Worm (Caenorhabditis elegans) whole organism, L2 larva: ENCODE results near the gene cyp-13A6.

ENCODE experiments used
- C34F6.9 ChIP-seq: fragments of 150-350 bp; optimal IDR thresholded peaks from 2 replicates; lab custom pipeline; 2014; ENCODE audit warnings: missing biosample characterization, missing genetic modification characterization
- F13H6.1 ChIP-seq: sonication (generic microtip); optimal IDR thresholded peaks from 2 replicates; lab custom pipeline; 2016; ENCODE audit warnings: missing genetic modification characterization, missing compliant biosample characterization
- R02D3.7 ChIP-seq: fragments of 150-350 bp; optimal IDR thresholded peaks from 2 replicates; lab custom pipeline; 2014; ENCODE audit warnings: missing biosample characterization, missing genetic modification characterization
- Y55F3AM.14 ChIP-seq: fragments of 200-800 bp; sonication (Bioruptor generic); optimal IDR thresholded peaks from 2 replicates; lab custom pipeline; 2018; ENCODE audit warnings: mild to moderate bottlenecking, missing genetic modification characterization, missing compliant biosample characterization
- ZK546.5 ChIP-seq: sonication (generic microtip); optimal IDR thresholded peaks from 2 replicates; lab custom pipeline; 2017; ENCODE audit warnings: missing biosample characterization, missing genetic modification characterization
- alr-1 ChIP-seq: fragments of 150-350 bp; optimal IDR thresholded peaks from 2 replicates; lab custom pipeline; 2014; ENCODE audit warnings: missing biosample characterization, missing genetic modification characterization
- aly-2 ChIP-seq: fragments of 150-350 bp; optimal IDR thresholded peaks from 2 replicates; lab custom pipeline; 2014; ENCODE audit warnings: missing biosample characterization, missing genetic modification characterization
- ama-1 ChIP-seq: fragments of 150-350 bp; optimal IDR thresholded peaks from 2 replicates; lab custom pipeline; 2018; ENCODE audit warnings: inconsistent platforms
- blmp-1 ChIP-seq: sonication (generic microtip); optimal IDR thresholded peaks from 2 replicates; lab custom pipeline; 2017; ENCODE audit warnings: missing genetic modification characterization, mild to moderate bottlenecking, missing compliant biosample characterization, antibody characterized with exemption, moderate library complexity; ENCODE audit not compliant: insufficient read depth
- ceh-16 ChIP-seq: fragments of 150-350 bp; optimal IDR thresholded peaks from 2 replicates; lab custom pipeline; 2014; ENCODE audit warnings: missing biosample characterization, missing genetic modification characterization
- ceh-82 ChIP-seq: fragments of 150-350 bp; optimal IDR thresholded peaks from 2 replicates; lab custom pipeline; 2014; ENCODE audit warnings: missing biosample characterization, missing genetic modification characterization
- crh-2 ChIP-seq: sonication (generic microtip); optimal IDR thresholded peaks from 2 replicates; lab custom pipeline; 2017; ENCODE audit warnings: missing biosample characterization, missing genetic modification characterization
- dmd-4 ChIP-seq: sonication (generic microtip); optimal IDR thresholded peaks from 2 replicates; lab custom pipeline; 2017; ENCODE audit warnings: missing biosample characterization, missing genetic modification characterization
- egl-27 ChIP-seq: sonication (generic microtip); optimal IDR thresholded peaks from 3 replicates; lab custom pipeline; 2017; ENCODE audit warnings: missing biosample characterization, missing genetic modification reagents, missing genetic modification characterization
- elt-1 ChIP-seq: fragments of 150-350 bp; optimal IDR thresholded peaks from 2 replicates; lab custom pipeline; 2014; ENCODE audit warnings: missing biosample characterization, missing genetic modification characterization
- elt-3 ChIP-seq: sonication (generic microtip); optimal IDR thresholded peaks from 2 replicates; lab custom pipeline; 2017; ENCODE audit warnings: missing biosample characterization, missing genetic modification characterization
- fos-1 ChIP-seq: fragments of 150-350 bp; optimal IDR thresholded peaks from 2 replicates; lab custom pipeline; 2014; ENCODE audit warnings: missing biosample characterization, missing genetic modification characterization
- gmeb-1 ChIP-seq: fragments of 150-350 bp; optimal IDR thresholded peaks from 2 replicates; lab custom pipeline; 2014; ENCODE audit warnings: missing biosample characterization, missing genetic modification characterization
- lin-11 ChIP-seq: fragments of 150-350 bp; sonication (generic microtip); optimal IDR thresholded peaks from 2 replicates; lab custom pipeline; 2014; ENCODE audit warnings: missing biosample characterization, missing genetic modification characterization, inconsistent platforms, mixed read lengths
- lin-13 ChIP-seq: fragments of 150-350 bp; optimal IDR thresholded peaks from 2 replicates; lab custom pipeline; 2014; ENCODE audit warnings: missing biosample characterization, missing genetic modification reagents, missing genetic modification characterization
- lin-39 ChIP-seq: fragments of 150-350 bp; optimal IDR thresholded peaks from 2 replicates; lab custom pipeline; 2014; ENCODE audit warnings: missing biosample characterization, missing genetic modification reagents, missing genetic modification characterization
- lsy-2 ChIP-seq, 2 experiments: fragments of 150-350 bp in 1 of 2; sonication (generic microtip) in 1 of 2; optimal IDR thresholded peaks; 2 replicates each; lab custom pipeline; 2014 to 2017; ENCODE audit warnings: missing biosample characterization in 2 of 2, missing genetic modification characterization in 2 of 2
- mab-5 ChIP-seq: fragments of 150-350 bp; optimal IDR thresholded peaks from 2 replicates; lab custom pipeline; 2014; ENCODE audit warnings: missing biosample characterization, missing genetic modification characterization
- mbf-1 ChIP-seq: sonication (generic microtip); optimal IDR thresholded peaks from 2 replicates; lab custom pipeline; 2017; ENCODE audit warnings: missing biosample characterization, missing genetic modification characterization
- mdl-1 ChIP-seq, 2 experiments: fragments of 150-350 bp in 1 of 2; sonication (generic microtip) in 1 of 2; optimal IDR thresholded peaks; 2 replicates each; lab custom pipeline; 2017; ENCODE audit warnings: missing biosample characterization in 2 of 2, missing genetic modification characterization in 2 of 2
- nhr-10 ChIP-seq: sonication (generic microtip); optimal IDR thresholded peaks from 2 replicates; lab custom pipeline; 2017; ENCODE audit warnings: missing biosample characterization, missing genetic modification characterization
- nhr-11 ChIP-seq: fragments of 150-350 bp; optimal IDR thresholded peaks from 2 replicates; lab custom pipeline; 2014; ENCODE audit warnings: missing biosample characterization, missing genetic modification characterization
- nhr-12 ChIP-seq: fragments of 150-350 bp; optimal IDR thresholded peaks from 2 replicates; lab custom pipeline; 2014; ENCODE audit warnings: missing biosample characterization, missing genetic modification characterization
- nhr-129 ChIP-seq: fragments of 150-350 bp; optimal IDR thresholded peaks from 2 replicates; lab custom pipeline; 2014; ENCODE audit warnings: missing biosample characterization, missing genetic modification characterization
- nhr-21 ChIP-seq: fragments of 150-350 bp; optimal IDR thresholded peaks from 2 replicates; lab custom pipeline; 2014; ENCODE audit warnings: missing biosample characterization, missing genetic modification characterization
- nhr-23 ChIP-seq: fragments of 150-350 bp; optimal IDR thresholded peaks from 2 replicates; lab custom pipeline; 2014; ENCODE audit warnings: missing biosample characterization, missing genetic modification reagents, missing genetic modification characterization
- nhr-237 ChIP-seq: fragments of 150-350 bp; optimal IDR thresholded peaks from 2 replicates; lab custom pipeline; 2014; ENCODE audit warnings: missing biosample characterization, missing genetic modification characterization
- nhr-25 ChIP-seq: fragments of 150-350 bp; sonication (generic microtip); optimal IDR thresholded peaks from 3 replicates; lab custom pipeline; 2014; ENCODE audit warnings: missing biosample characterization, missing genetic modification characterization
- nhr-6 ChIP-seq: fragments of 150-350 bp; optimal IDR thresholded peaks from 2 replicates; lab custom pipeline; 2014; ENCODE audit warnings: missing biosample characterization, missing genetic modification characterization
- nhr-77 ChIP-seq: fragments of 150-350 bp; optimal IDR thresholded peaks from 2 replicates; lab custom pipeline; 2014; ENCODE audit warnings: missing biosample characterization, missing genetic modification characterization
- peb-1 ChIP-seq: fragments of 150-350 bp; optimal IDR thresholded peaks from 2 replicates; lab custom pipeline; 2014; ENCODE audit warnings: missing biosample characterization, missing genetic modification characterization
- sem-4 ChIP-seq: fragments of 150-350 bp; optimal IDR thresholded peaks from 2 replicates; lab custom pipeline; 2014; ENCODE audit warnings: missing biosample characterization, missing genetic modification reagents, missing genetic modification characterization
- skn-1 ChIP-seq: sonication (generic microtip); optimal IDR thresholded peaks from 2 replicates; lab custom pipeline; 2017; ENCODE audit warnings: missing biosample characterization, missing genetic modification characterization
- sma-3 ChIP-seq: sonication (generic microtip); optimal IDR thresholded peaks from 2 replicates; lab custom pipeline; 2016; ENCODE audit warnings: missing genetic modification reagents, missing genetic modification characterization, missing compliant biosample characterization
- sma-9 ChIP-seq, 2 experiments: fragments of 150-350 bp in 1 of 2; sonication (generic microtip) in 1 of 2; optimal IDR thresholded peaks; 2 replicates each; lab custom pipeline; 2014 to 2016; ENCODE audit warnings: missing genetic modification characterization in 2 of 2, mild to moderate bottlenecking in 1 of 2, missing biosample characterization in 1 of 2, missing compliant biosample characterization in 1 of 2, missing genetic modification reagents in 1 of 2, moderate library complexity in 1 of 2
- snpc-4 ChIP-seq: fragments of 150-350 bp; optimal IDR thresholded peaks from 2 replicates; lab custom pipeline; 2014; ENCODE audit warnings: missing biosample characterization, missing genetic modification characterization
- unc-39 ChIP-seq: fragments of 150-350 bp; optimal IDR thresholded peaks from 2 replicates; lab custom pipeline; 2014; ENCODE audit warnings: missing biosample characterization, missing genetic modification characterization
- unc-55 ChIP-seq: fragments of 150-350 bp; sonication (generic microtip); optimal IDR thresholded peaks from 3 replicates; lab custom pipeline; 2014; ENCODE audit warnings: missing biosample characterization, missing genetic modification reagents, missing genetic modification characterization
- unc-62 ChIP-seq: fragments of 150-350 bp; optimal IDR thresholded peaks from 2 replicates; lab custom pipeline; 2014; ENCODE audit warnings: missing biosample characterization, missing genetic modification reagents, missing genetic modification characterization
- zag-1 ChIP-seq: fragments of 150-350 bp; optimal IDR thresholded peaks from 2 replicates; lab custom pipeline; 2014; ENCODE audit warnings: missing biosample characterization, missing genetic modification characterization
- ztf-1 ChIP-seq: fragments of 200-800 bp; sonication (Bioruptor generic); conservative IDR thresholded peaks from 2 replicates; pipeline ENCODE4 v1.3.6; 2022; ENCODE audit warnings: missing genetic modification characterization, missing compliant biosample characterization
- ztf-11 ChIP-seq: sonication (generic microtip); optimal IDR thresholded peaks from 2 replicates; lab custom pipeline; 2017; ENCODE audit warnings: missing biosample characterization, missing genetic modification characterization
- ztf-4 ChIP-seq: fragments of 150-350 bp; optimal IDR thresholded peaks from 2 replicates; lab custom pipeline; 2014; ENCODE audit warnings: missing biosample characterization, missing genetic modification characterization

Gene cyp-13A6

DNA sequence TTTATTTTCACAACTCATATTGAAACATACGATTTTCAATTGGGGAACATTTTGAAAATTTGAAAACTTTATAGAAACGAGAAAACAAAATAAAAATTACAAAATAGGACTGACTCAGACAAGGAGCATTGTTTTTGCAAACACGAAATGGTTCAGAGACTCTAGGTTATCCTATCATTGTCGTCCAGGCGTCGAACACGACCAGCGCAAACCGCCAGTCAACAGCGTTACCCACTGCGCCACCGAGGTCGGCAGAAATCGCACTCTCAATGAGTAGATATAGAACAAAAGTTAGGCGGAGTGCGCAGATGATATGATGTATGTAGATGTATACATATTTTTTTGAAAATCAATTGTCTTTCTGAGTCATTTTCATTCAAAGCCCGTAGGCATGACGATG is 28.0 kb downstream of the cyp-13A6 start:
- peak; percentile 43 for TF ChIP-seq nhr-129
- peak; percentile 47 for TF ChIP-seq sem-4
- no peak for TF ChIP-seq zag-1 (tag; lab: Kevin White, UChicago)
- no peak for TF ChIP-seq mdl-1 (tag; optimal IDR thresholded peaks at IDR 0.05; lab: Kevin White, UChicago)
- TF ChIP-seq ZK546.5 (tag; lab: Kevin White, UChicago) = no peak
- TF ChIP-seq egl-27 (tag; lab: Kevin White, UChicago) = no peak
- TF ChIP-seq F13H6.1 = peak; percentile 49
- TF ChIP-seq ceh-82 = no peak
- TF ChIP-seq lin-11 = peak; percentile 76
- no peak for TF ChIP-seq ceh-16 (tag; lab: Kevin White, UChicago)
- peak; percentile 60 for TF ChIP-seq Y55F3AM.14
- peak; percentile 29 for TF ChIP-seq snpc-4 (tag; lab: Kevin White, UChicago)
- TF ChIP-seq mab-5 (tag; lab: Kevin White, UChicago) = peak; percentile 27
- TF ChIP-seq lin-13 = peak; percentile 52
- peak; percentile 52 for TF ChIP-seq fos-1
- TF ChIP-seq R02D3.7 (tag; lab: Kevin White, UChicago) = peak; percentile 3
- TF ChIP-seq alr-1 = no peak
- no peak for TF ChIP-seq unc-39 (tag; lab: Kevin White, UChicago)
- peak; percentile 6 for TF ChIP-seq nhr-25
- TF ChIP-seq peb-1 (tag; lab: Kevin White, UChicago) = no peak
- TF ChIP-seq dmd-4 (tag; lab: Kevin White, UChicago) = no peak
- TF ChIP-seq ama-1 (lab: Kevin White, UChicago) = no peak
- TF ChIP-seq elt-3 = no peak
- no peak for TF ChIP-seq unc-62 (GFP tag; lab: Kevin White, UChicago)
- no peak for TF ChIP-seq nhr-237 (tag; lab: Kevin White, UChicago)
- peak; percentile 59 for TF ChIP-seq crh-2
- TF ChIP-seq mbf-1 = no peak
- TF ChIP-seq C34F6.9 (tag; lab: Kevin White, UChicago) = peak; percentile 4
- TF ChIP-seq ztf-4 = no peak
- no peak for TF ChIP-seq aly-2 (tag; lab: Kevin White, UChicago)
- no peak for TF ChIP-seq ztf-1 (GFP tag; lab: Robert Waterston, UW)
- TF ChIP-seq sma-9 (GFP tag; optimal IDR thresholded peaks at IDR 0.05; lab: Kevin White, UChicago) = peak; percentile 74
- no peak for TF ChIP-seq sma-9 (tag; optimal IDR thresholded peaks at IDR 0.05; lab: Kevin White, UChicago)
- no peak for TF ChIP-seq nhr-6 (tag; lab: Kevin White, UChicago)
- no peak for TF ChIP-seq nhr-12
- TF ChIP-seq nhr-23 (tag; lab: Kevin White, UChicago) = no peak
- TF ChIP-seq unc-55 (GFP tag; lab: Kevin White, UChicago) = peak; percentile 41
- TF ChIP-seq ztf-11 = no peak
- peak; percentile 32 to 43 for TF ChIP-seq lsy-2 (tag; optimal IDR thresholded peaks at IDR 0.05; lab: Kevin White, UChicago)
- no peak for TF ChIP-seq lin-39 (tag; lab: Kevin White, UChicago)
- no peak for TF ChIP-seq elt-1 (tag; lab: Kevin White, UChicago)
- peak; percentile 45 for TF ChIP-seq gmeb-1 (tag; lab: Kevin White, UChicago)
- TF ChIP-seq blmp-1 (tag; lab: Kevin White, UChicago) = no peak
- peak; percentile 67 for TF ChIP-seq nhr-21 (tag; lab: Kevin White, UChicago)
- no peak for TF ChIP-seq nhr-10
- TF ChIP-seq sma-3 = peak; percentile 82
- no peak for TF ChIP-seq nhr-77 (tag; lab: Kevin White, UChicago)
- no peak for TF ChIP-seq nhr-11 (tag; lab: Kevin White, UChicago)
- no peak for TF ChIP-seq skn-1
